Worm (Caenorhabditis elegans) whole organism, L4 larva: ENCODE results near the gene C18H7.7.

ENCODE experiments used
- ceh-82 ChIP-seq: sonication (generic microtip); optimal IDR thresholded peaks from 2 replicates; lab custom pipeline; 2017; ENCODE audit warnings: missing biosample characterization, missing genetic modification characterization
- nhr-25 ChIP-seq: sonication (generic microtip); optimal IDR thresholded peaks from 2 replicates; lab custom pipeline; 2017; ENCODE audit warnings: missing genetic modification characterization, mild to moderate bottlenecking, missing compliant biosample characterization, antibody characterized with exemption, moderate library complexity, borderline replicate concordance; ENCODE audit not compliant: insufficient read depth
- nhr-28 ChIP-seq: fragments of 150-350 bp; optimal IDR thresholded peaks from 2 replicates; lab custom pipeline; 2014; ENCODE audit warnings: missing biosample characterization, missing genetic modification characterization
- nhr-42 ChIP-seq: fragments of 200-800 bp; sonication (Bioruptor generic); IDR thresholded peaks from 2 replicates; pipeline ENCODE4 v1.3.6; 2022; ENCODE audit warnings: missing genetic modification characterization, missing compliant biosample characterization
- zfp-3 ChIP-seq: fragments of 200-800 bp; sonication (Bioruptor generic); conservative IDR thresholded peaks from 2 replicates; pipeline ENCODE4 v1.3.6; 2022; ENCODE audit warnings: missing genetic modification reagents, missing genetic modification characterization, missing compliant biosample characterization

DNA sequence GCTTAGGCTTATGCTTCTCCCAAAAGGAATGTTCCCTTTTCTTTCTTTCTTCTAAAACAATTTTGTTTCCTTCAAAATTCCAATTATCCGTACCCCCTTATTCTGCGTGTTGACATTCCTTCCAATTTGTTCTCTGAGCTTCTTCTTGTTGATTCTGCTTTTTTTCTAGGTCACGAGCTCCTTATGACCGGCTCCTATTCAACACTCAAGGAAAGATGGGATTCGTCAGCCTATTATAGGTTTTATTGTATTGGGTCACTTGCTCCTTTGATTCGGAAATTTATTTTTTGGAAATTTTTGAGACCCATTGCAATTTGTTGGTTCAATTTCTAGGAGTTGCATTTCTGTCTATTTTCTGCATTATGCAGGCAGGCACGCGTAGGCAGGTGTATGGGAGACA lies 43.0 kb upstream of the C18H7.7 start:
- TF ChIP-seq nhr-25 (tag; lab: Kevin White, UChicago) (no peak), nhr-28 (tag; lab: Kevin White, UChicago) (no peak), ceh-82 (tag; lab: Kevin White, UChicago) (no peak), zfp-3 (GFP tag; lab: Robert Waterston, UW) (no peak), nhr-42 (no peak)
